Worm (Caenorhabditis elegans): ENCODE data around the gene Y81B9A.2.
A peak's percentile ranks its signal among the peaks of the same experiment; 100 is the strongest.

The Y81B9A.2 gene

DNA sequence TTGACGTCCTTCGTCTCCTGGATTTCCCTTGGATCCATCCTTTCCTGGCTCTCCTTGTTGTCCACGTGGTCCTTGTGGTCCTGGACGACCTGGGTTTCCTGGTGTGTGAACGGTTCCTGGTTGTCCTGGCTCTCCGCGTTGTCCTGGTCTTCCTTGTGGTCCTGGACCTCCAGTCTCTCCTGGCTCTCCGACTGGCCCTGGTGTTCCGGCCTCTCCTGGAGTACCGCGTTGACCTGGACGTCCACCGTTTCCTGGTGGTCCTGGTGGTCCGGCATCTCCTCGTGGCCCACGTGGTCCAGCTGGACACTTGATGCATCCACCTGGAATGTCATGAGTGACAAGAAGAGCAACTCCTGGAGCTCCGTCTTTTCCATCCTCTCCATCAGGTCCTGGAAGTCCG is 49.9 kb downstream of the Y81B9A.2 start:
- TF ChIP-seq pag-3 (tag; optimal IDR thresholded peaks at IDR 0.05; ENCODE audit: borderline replicate concordance) = no peak
- TF ChIP-seq ceh-2 (tag; optimal IDR thresholded peaks at IDR 0.05) = no peak
- TF ChIP-seq elt-4 (tag; optimal IDR thresholded peaks at IDR 0.05) = peak; percentile 63
- no peak for TF ChIP-seq hlh-8 (tag; optimal IDR thresholded peaks at IDR 0.05)
- TF ChIP-seq ztf-16 (tag; optimal IDR thresholded peaks at IDR 0.05) = no peak
- peak; percentile 27 for TF ChIP-seq sdc-2 (tag; optimal IDR thresholded peaks at IDR 0.05)
- peak; percentile 31 for TF ChIP-seq C08G9.2 (tag; optimal IDR thresholded peaks at IDR 0.05)
- TF ChIP-seq pros-1 (tag; optimal IDR thresholded peaks at IDR 0.05) = no peak
- no peak for TF ChIP-seq ceh-18 (tag; optimal IDR thresholded peaks at IDR 0.05)
